Worm (Caenorhabditis elegans) whole organism, young adult: ENCODE measurements around the gene Y57G11C.43.

Experiments used
- F33H1.4 ChIP-seq: fragments of 200-800 bp; sonication (Bioruptor generic); IDR thresholded peaks from 2 replicates; pipeline ENCODE4 v1.3.6; 2022; ENCODE audit warnings: missing genetic modification reagents, missing genetic modification characterization, missing compliant biosample characterization
- F39B2.1 ChIP-seq: fragments of 200-800 bp; sonication (Bioruptor generic); IDR thresholded peaks from 2 replicates; pipeline ENCODE4 v1.3.6; 2022; ENCODE audit warnings: missing genetic modification reagents, missing genetic modification characterization, missing compliant biosample characterization
- F52B5.7 ChIP-seq: sonication (generic microtip); optimal IDR thresholded peaks from 2 replicates; lab custom pipeline; 2016; ENCODE audit warnings: mild to moderate bottlenecking, missing genetic modification characterization, missing compliant biosample characterization
- K11D2.4 ChIP-seq: fragments of 200-800 bp; sonication (Bioruptor generic); IDR thresholded peaks from 2 replicates; pipeline ENCODE4 v1.3.6; 2022; ENCODE audit warnings: missing genetic modification reagents, missing genetic modification characterization, missing compliant biosample characterization
- K12H6.12 ChIP-seq: fragments of 200-800 bp; sonication (Bioruptor generic); optimal IDR thresholded peaks from 2 replicates; lab custom pipeline; 2018; ENCODE audit warnings: mild to moderate bottlenecking, missing genetic modification characterization, missing compliant biosample characterization
- T07F8.4 ChIP-seq: sonication (generic microtip); optimal IDR thresholded peaks from 2 replicates; lab custom pipeline; 2016; ENCODE audit warnings: mild to moderate bottlenecking, missing genetic modification characterization, moderate library complexity, missing compliant biosample characterization
- Y53F4B.3 ChIP-seq: fragments of 200-800 bp; sonication (Bioruptor generic); IDR thresholded peaks from 2 replicates; pipeline ENCODE4 v1.3.6; 2022; ENCODE audit warnings: missing genetic modification reagents, missing genetic modification characterization, missing compliant biosample characterization
- Y56A3A.18 ChIP-seq: fragments of 200-800 bp; sonication (Bioruptor generic); IDR thresholded peaks from 2 replicates; pipeline ENCODE4 v1.3.6; 2022; ENCODE audit warnings: missing genetic modification reagents, missing genetic modification characterization, missing compliant biosample characterization
- Y95B8A.8 ChIP-seq: fragments of 200-800 bp; sonication (Bioruptor generic); IDR thresholded peaks from 2 replicates; pipeline ENCODE4 v1.3.6; 2022; ENCODE audit warnings: missing genetic modification reagents, missing genetic modification characterization, missing compliant biosample characterization
- ZK185.1 ChIP-seq: sonication (generic microtip); optimal IDR thresholded peaks from 2 replicates; lab custom pipeline; 2016; ENCODE audit warnings: mild to moderate bottlenecking, missing genetic modification characterization, missing compliant biosample characterization; ENCODE audit not compliant: poor library complexity, severe bottlenecking
- aptf-2 ChIP-seq: fragments of 200-800 bp; sonication (Bioruptor generic); conservative IDR thresholded peaks from 2 replicates; pipeline ENCODE4 v1.3.6; 2022; ENCODE audit warnings: missing genetic modification reagents, missing genetic modification characterization, missing compliant biosample characterization
- aptf-3 ChIP-seq: fragments of 200-800 bp; sonication (Bioruptor generic); IDR thresholded peaks from 2 replicates; pipeline ENCODE4 v1.3.6; 2022; ENCODE audit warnings: missing genetic modification characterization, missing compliant biosample characterization
- atf-7 ChIP-seq: sonication (generic microtip); optimal IDR thresholded peaks from 2 replicates; lab custom pipeline; 2017; ENCODE audit warnings: mild to moderate bottlenecking, missing genetic modification characterization, missing compliant biosample characterization
- attf-5 ChIP-seq: fragments of 200-800 bp; sonication (Bioruptor generic); optimal IDR thresholded peaks from 2 replicates; lab custom pipeline; 2018; ENCODE audit warnings: mild to moderate bottlenecking, missing genetic modification characterization, missing compliant biosample characterization
- bed-2 ChIP-seq: fragments of 200-800 bp; sonication (Bioruptor generic); IDR thresholded peaks from 2 replicates; pipeline ENCODE4 v1.3.6; 2022; ENCODE audit warnings: missing genetic modification reagents, missing genetic modification characterization, missing compliant biosample characterization
- cebp-1 ChIP-seq, 2 experiments: fragments of 200-800 bp in 1 of 2; sonication (Bioruptor generic) in 1 of 2; sonication (generic microtip) in 1 of 2; IDR thresholded peaks in 1 of 2; optimal IDR thresholded peaks in 1 of 2; 2 replicates each; pipeline versions ENCODE4 v1.3.6 to Lab custom; 2017 to 2022; ENCODE audit warnings: missing compliant biosample characterization in 2 of 2, missing genetic modification characterization in 2 of 2, mild to moderate bottlenecking in 1 of 2, missing genetic modification reagents in 1 of 2, moderate library complexity in 1 of 2
- ceh-40 ChIP-seq: fragments of 200-800 bp; sonication (Bioruptor generic); IDR thresholded peaks from 2 replicates; pipeline ENCODE4 v1.3.6; 2022; ENCODE audit warnings: missing genetic modification characterization, missing compliant biosample characterization
- chd-7 ChIP-seq: sonication (generic microtip); optimal IDR thresholded peaks from 2 replicates; lab custom pipeline; 2016; ENCODE audit warnings: mild to moderate bottlenecking, missing genetic modification characterization, moderate library complexity, missing compliant biosample characterization
- die-1 ChIP-seq: sonication (generic microtip); optimal IDR thresholded peaks from 2 replicates; lab custom pipeline; 2016; ENCODE audit warnings: missing genotype, mild to moderate bottlenecking, missing genetic modification characterization, missing compliant biosample characterization
- egl-44 ChIP-seq: fragments of 200-800 bp; sonication (Bioruptor generic); IDR thresholded peaks from 2 replicates; pipeline ENCODE4 v1.3.6; 2022; ENCODE audit warnings: missing genetic modification reagents, missing genetic modification characterization, missing compliant biosample characterization
- ekl-4 ChIP-seq: fragments of 200-800 bp; sonication (Bioruptor generic); IDR thresholded peaks from 2 replicates; pipeline ENCODE4 v1.3.6; 2022; ENCODE audit warnings: missing genetic modification reagents, missing genetic modification characterization, missing compliant biosample characterization
- ets-4 ChIP-seq: fragments of 200-800 bp; sonication (Bioruptor generic); optimal IDR thresholded peaks from 2 replicates; lab custom pipeline; 2018; ENCODE audit warnings: mild to moderate bottlenecking, missing genetic modification characterization, missing compliant biosample characterization
- gei-17 ChIP-seq: fragments of 200-800 bp; sonication (Bioruptor generic); optimal IDR thresholded peaks from 2 replicates; lab custom pipeline; 2018; ENCODE audit warnings: mild to moderate bottlenecking, missing genetic modification characterization, missing compliant biosample characterization
- hmg-1.2 ChIP-seq: fragments of 200-800 bp; sonication (Bioruptor generic); IDR thresholded peaks from 2 replicates; pipeline ENCODE4 v1.3.6; 2022; ENCODE audit warnings: missing genetic modification reagents, missing genetic modification characterization, missing compliant biosample characterization
- hsf-1 ChIP-seq: fragments of 200-800 bp; sonication (Bioruptor generic); IDR thresholded peaks from 2 replicates; pipeline ENCODE4 v1.3.6; 2022; ENCODE audit warnings: missing genetic modification reagents, missing genetic modification characterization, missing compliant biosample characterization
- lag-1 ChIP-seq: fragments of 200-800 bp; sonication (Bioruptor generic); IDR thresholded peaks from 2 replicates; pipeline ENCODE4 v1.3.6; 2022; ENCODE audit warnings: missing genetic modification reagents, missing genetic modification characterization, missing compliant biosample characterization
- let-526 ChIP-seq: fragments of 200-800 bp; sonication (Bioruptor generic); IDR thresholded peaks from 2 replicates; pipeline ENCODE4 v1.3.6; 2022; ENCODE audit warnings: missing genetic modification reagents, missing genetic modification characterization, missing compliant biosample characterization
- lin-54 ChIP-seq: fragments of 200-800 bp; sonication (Bioruptor generic); optimal IDR thresholded peaks from 2 replicates; lab custom pipeline; 2018; ENCODE audit warnings: mild to moderate bottlenecking, missing genetic modification characterization, missing compliant biosample characterization
- lsl-1 ChIP-seq: fragments of 200-800 bp; sonication (Bioruptor generic); optimal IDR thresholded peaks from 2 replicates; lab custom pipeline; 2018; ENCODE audit warnings: mild to moderate bottlenecking, missing genetic modification characterization, moderate library complexity, missing compliant biosample characterization
- madf-10 ChIP-seq: sonication (generic microtip); optimal IDR thresholded peaks from 2 replicates; lab custom pipeline; 2016; ENCODE audit warnings: mild to moderate bottlenecking, missing genetic modification characterization, missing compliant biosample characterization
- madf-8 ChIP-seq: fragments of 200-800 bp; sonication (Bioruptor generic); conservative IDR thresholded peaks from 2 replicates; pipeline ENCODE4 v1.3.6; 2022; ENCODE audit warnings: missing genetic modification reagents, missing genetic modification characterization, missing compliant biosample characterization
- mcd-1 ChIP-seq: fragments of 200-800 bp; sonication (Bioruptor generic); IDR thresholded peaks from 2 replicates; pipeline ENCODE4 v1.3.6; 2022; ENCODE audit warnings: missing genetic modification reagents, missing genetic modification characterization, missing compliant biosample characterization
- nfya-2 ChIP-seq: fragments of 200-800 bp; sonication (Bioruptor generic); IDR thresholded peaks from 2 replicates; pipeline ENCODE4 v1.3.6; 2022; ENCODE audit warnings: missing genetic modification reagents, missing genetic modification characterization, missing compliant biosample characterization
- nfyb-1 ChIP-seq: fragments of 200-800 bp; sonication (Bioruptor generic); IDR thresholded peaks from 2 replicates; pipeline ENCODE4 v1.3.6; 2022; ENCODE audit warnings: missing genetic modification reagents, missing genetic modification characterization, missing compliant biosample characterization
- nhr-120 ChIP-seq: fragments of 200-800 bp; sonication (Bioruptor generic); IDR thresholded peaks from 2 replicates; pipeline ENCODE4 v1.3.6; 2022; ENCODE audit warnings: missing genetic modification characterization, missing compliant biosample characterization
- pbrm-1 ChIP-seq: fragments of 200-800 bp; sonication (Bioruptor generic); IDR thresholded peaks from 2 replicates; pipeline ENCODE4 v1.3.6; 2022; ENCODE audit warnings: missing genetic modification reagents, missing genetic modification characterization, missing compliant biosample characterization
- pha-4 ChIP-seq: fragments of 150-350 bp; sonication (generic microtip); optimal IDR thresholded peaks from 2 replicates; lab custom pipeline; 2014; ENCODE audit warnings: missing biosample characterization, missing genetic modification reagents, missing genetic modification characterization
- repo-1 ChIP-seq: sonication (generic microtip); optimal IDR thresholded peaks from 2 replicates; lab custom pipeline; 2017; ENCODE audit warnings: mild to moderate bottlenecking, missing genetic modification characterization, missing compliant biosample characterization
- rpc-1 ChIP-seq, 2 experiments: fragments of 150-350 bp in 1 of 2; sonication (generic microtip) in 1 of 2; optimal IDR thresholded peaks; 2 replicates each; lab custom pipeline; 2014 to 2018; ENCODE audit warnings: missing biosample characterization in 1 of 2, missing genetic modification characterization in 1 of 2, missing genetic modification reagents in 1 of 2, missing genotype in 1 of 2
- sdz-38 ChIP-seq: sonication (generic microtip); optimal IDR thresholded peaks from 2 replicates; lab custom pipeline; 2016; ENCODE audit warnings: missing genotype, missing genetic modification characterization, missing compliant biosample characterization
- somi-1 ChIP-seq: fragments of 200-800 bp; sonication (Bioruptor generic); optimal IDR thresholded peaks from 2 replicates; lab custom pipeline; 2018; ENCODE audit warnings: mild to moderate bottlenecking, missing genetic modification characterization, missing compliant biosample characterization
- tbp1 ChIP-seq: fragments of 200-800 bp; sonication (Bioruptor generic); optimal IDR thresholded peaks from 2 replicates; lab custom pipeline; 2018; ENCODE audit warnings: mild to moderate bottlenecking, missing genetic modification characterization, missing compliant biosample characterization
- tbx-9 ChIP-seq: sonication (generic microtip); optimal IDR thresholded peaks from 2 replicates; lab custom pipeline; 2016; ENCODE audit warnings: borderline replicate concordance, missing genetic modification characterization, inconsistent platforms, missing compliant biosample characterization
- tlf-1 ChIP-seq: fragments of 200-800 bp; sonication (Bioruptor generic); optimal IDR thresholded peaks from 2 replicates; lab custom pipeline; 2018; ENCODE audit warnings: mild to moderate bottlenecking, missing genetic modification characterization, missing compliant biosample characterization
- ztf-18 ChIP-seq: sonication (generic microtip); optimal IDR thresholded peaks from 2 replicates; lab custom pipeline; 2016; ENCODE audit warnings: missing genotype, mild to moderate bottlenecking, missing genetic modification characterization, missing compliant biosample characterization
- ztf-26 ChIP-seq: sonication (generic microtip); optimal IDR thresholded peaks from 2 replicates; lab custom pipeline; 2017; ENCODE audit warnings: missing genetic modification characterization, missing compliant biosample characterization
- ztf-28 ChIP-seq: fragments of 200-800 bp; sonication (Bioruptor generic); IDR thresholded peaks from 2 replicates; pipeline ENCODE4 v1.3.6; 2022; ENCODE audit warnings: missing genetic modification reagents, missing genetic modification characterization, missing compliant biosample characterization
- ztf-3 ChIP-seq: fragments of 200-800 bp; sonication (Bioruptor generic); optimal IDR thresholded peaks from 2 replicates; lab custom pipeline; 2018; ENCODE audit warnings: mild to moderate bottlenecking, missing genetic modification characterization, missing compliant biosample characterization

Gene Y57G11C.43

ce11 chrIV:14764719-14765173, 4.5 kb upstream of the Y57G11C.43 start (continued):
- no peak for TF ChIP-seq T07F8.4 (tag; lab: Kevin White, UChicago)
- TF ChIP-seq tbp1, result peak; percentile 80
- TF ChIP-seq F52B5.7 (tag; lab: Kevin White, UChicago), result no peak
- TF ChIP-seq Y95B8A.8 (GFP tag; lab: Robert Waterston, UW), result 0 out of 2 replicates have a peak, but pooled peaks have one; percentile 47
- peak; percentile 72; the same call in 1 of the 2 replicates for TF ChIP-seq ztf-28 (GFP tag; lab: Robert Waterston, UW)
- TF ChIP-seq F33H1.4 (GFP tag; lab: Robert Waterston, UW), result peak; percentile 72
- TF ChIP-seq ztf-18, result peak; percentile 54
- no peak for TF ChIP-seq atf-7 (tag; lab: Kevin White, UChicago)
- TF ChIP-seq nhr-120, result no peak
- TF ChIP-seq lsl-1 (GFP tag; lab: Kevin White, UChicago), result peak; percentile 96
- peak; percentile 47 for TF ChIP-seq die-1
- TF ChIP-seq cebp-1 (GFP tag; IDR thresholded peaks at IDR 0.05; lab: Robert Waterston, UW), result no peak
- no peak for TF ChIP-seq cebp-1 (tag; optimal IDR thresholded peaks at IDR 0.05; lab: Kevin White, UChicago)
- no peak for TF ChIP-seq attf-5
- peak; percentile 99 for TF ChIP-seq madf-8
- TF ChIP-seq sdz-38 (tag; lab: Kevin White, UChicago), result no peak
- no peak for TF ChIP-seq pha-4 (tag; lab: Kevin White, UChicago)
- TF ChIP-seq bed-2 (GFP tag; lab: Robert Waterston, UW), result no peak
- TF ChIP-seq K11D2.4 (GFP tag; lab: Robert Waterston, UW), result 0 out of 2 replicates have a peak, but pooled peaks have one; percentile 43
- TF ChIP-seq repo-1, result peak; percentile 1
- peak; percentile 52; the same call in 1 of the 2 replicates for TF ChIP-seq aptf-2 (GFP tag; lab: Robert Waterston, UW)
- no peak for TF ChIP-seq ztf-3 (GFP tag; lab: Kevin White, UChicago)
- TF ChIP-seq nfya-2 (GFP tag; lab: Robert Waterston, UW), result 0 out of 2 replicates have a peak, but pooled peaks have one; percentile 43
- TF ChIP-seq hsf-1 (GFP tag; lab: Robert Waterston, UW), result peak; percentile 57
- TF ChIP-seq madf-10 (tag; lab: Kevin White, UChicago), result no peak
- TF ChIP-seq nfyb-1 (GFP tag; lab: Robert Waterston, UW), result peak; percentile 68; the same call in 1 of the 2 replicates
- TF ChIP-seq pbrm-1 (GFP tag; lab: Robert Waterston, UW), result peak; percentile 96
- TF ChIP-seq tlf-1 (GFP tag; lab: Kevin White, UChicago), result peak; percentile 13
- TF ChIP-seq lin-54 (GFP tag; lab: Kevin White, UChicago), result peak; percentile 70
- TF ChIP-seq Y53F4B.3 (GFP tag; lab: Robert Waterston, UW), result peak; percentile 72
- TF ChIP-seq hmg-1.2 (GFP tag; lab: Robert Waterston, UW), result peak; percentile 97
- 0 out of 2 replicates have a peak, but pooled peaks have one; percentile 14 for TF ChIP-seq F39B2.1 (GFP tag; lab: Robert Waterston, UW)
- TF ChIP-seq chd-7, result no peak
- 0 out of 2 replicates have a peak, but pooled peaks have one; percentile 26 for TF ChIP-seq Y56A3A.18 (GFP tag; lab: Robert Waterston, UW)
- TF ChIP-seq ZK185.1 (tag; lab: Kevin White, UChicago), result no peak
- TF ChIP-seq egl-44 (GFP tag; lab: Robert Waterston, UW), result 0 out of 2 replicates have a peak, but pooled peaks have one; percentile 26
- no peak for TF ChIP-seq ztf-26
- no peak for TF ChIP-seq K12H6.12 (tag; lab: Kevin White, UChicago)
- no peak for TF ChIP-seq gei-17 (GFP tag; lab: Kevin White, UChicago)
- TF ChIP-seq aptf-3 (GFP tag; lab: Robert Waterston, UW), result no peak
- peak; percentile 76 for TF ChIP-seq mcd-1 (GFP tag; lab: Robert Waterston, UW)
- 0 out of 2 replicates have a peak, but pooled peaks have one; percentile 31 for TF ChIP-seq ceh-40
- TF ChIP-seq rpc-1 (optimal IDR thresholded peaks at IDR 0.05; lab: Kevin White, UChicago), result no peak
- TF ChIP-seq rpc-1 (tag; optimal IDR thresholded peaks at IDR 0.05; lab: Kevin White, UChicago), result peak; percentile 7
- no peak for TF ChIP-seq lag-1 (GFP tag; lab: Robert Waterston, UW)
- TF ChIP-seq tbx-9, result no peak
- no peak for TF ChIP-seq ets-4
- TF ChIP-seq ekl-4 (GFP tag; lab: Robert Waterston, UW), result peak; percentile 71
- no peak for TF ChIP-seq somi-1 (GFP tag; lab: Kevin White, UChicago)
- TF ChIP-seq let-526 (GFP tag; lab: Robert Waterston, UW), result no peak
